Worm (Caenorhabditis elegans): ENCODE measurements around the gene C14C6.8.

Gene C14C6.8

DNA sequence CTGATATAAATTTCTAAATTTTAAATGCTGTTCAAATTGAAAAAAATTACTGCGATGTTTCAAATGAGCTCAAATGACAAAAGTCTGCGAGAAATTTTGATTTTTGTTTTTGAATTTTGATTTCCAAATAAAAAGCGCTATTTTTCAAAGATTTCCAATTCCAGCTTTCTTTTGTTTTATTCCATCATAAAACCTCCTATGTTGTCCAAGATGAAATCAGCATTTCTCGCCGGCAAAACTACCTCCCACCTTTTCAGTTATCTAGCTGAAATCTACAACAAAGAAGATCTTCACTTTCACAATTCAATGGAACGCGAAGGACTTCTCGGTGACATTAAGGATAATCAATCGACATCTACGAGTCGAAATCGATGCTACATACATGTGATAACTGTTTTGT is 26.0 kb upstream of the C14C6.8 start, which contains the start of gene K06H6.4:
Gene K06H6.4 (plus strand): TSS at position 301 of the 400 bp plus-strand sequence.
- TF ChIP-seq lin-38 (GFP tag; IDR thresholded peaks at IDR 0.05) = no peak

DNA sequence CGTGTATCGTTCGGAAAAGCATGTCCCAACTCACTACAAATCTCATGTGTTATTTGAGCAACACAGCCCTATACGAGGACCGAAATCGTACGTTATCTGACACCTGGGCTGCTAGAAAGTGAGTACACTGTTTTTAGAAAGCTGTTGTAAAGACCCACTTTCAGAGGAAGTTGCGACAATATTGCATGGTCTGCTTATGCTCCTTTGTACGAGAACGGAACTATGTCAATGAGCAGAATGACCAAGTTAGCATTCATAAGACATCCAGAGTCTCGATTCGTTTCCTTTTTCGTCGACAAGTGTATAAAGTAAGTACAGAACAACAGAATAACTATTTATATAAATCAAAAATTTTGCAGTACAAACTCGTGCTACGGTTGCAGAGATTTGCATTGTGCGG is 24.0 kb upstream of the C14C6.8 start:
- TF ChIP-seq unc-62 (GFP tag; optimal IDR thresholded peaks at IDR 0.05 in 1 of 2) (peak in 1 of 2 experiments; percentile 97), unc-62 (tag; optimal IDR thresholded peaks at IDR 0.05) (no peak), lsy-2 (tag; optimal IDR thresholded peaks at IDR 0.05) (no peak)

DNA sequence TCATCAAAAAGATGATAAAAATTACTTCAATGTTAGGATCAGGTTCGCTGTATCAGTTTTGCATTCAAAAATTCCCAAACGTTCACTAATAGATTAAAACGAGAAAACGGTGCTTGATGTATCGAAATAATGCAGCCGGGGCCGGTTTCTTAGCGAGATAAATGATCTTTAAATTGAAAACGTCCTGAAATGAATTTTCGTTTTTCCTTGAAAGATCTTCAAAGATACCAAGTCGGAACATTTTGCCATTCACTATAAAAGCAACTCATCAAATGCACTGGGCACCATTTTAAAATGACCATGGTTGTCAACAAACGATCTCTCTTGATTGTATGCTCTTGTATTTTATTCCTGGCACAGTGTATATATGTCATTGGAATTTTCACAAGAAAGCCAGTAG is 23.1 kb upstream of the C14C6.8 start, which contains the start of gene K06H6.5:
Gene K06H6.5 (plus strand): TSS at position 301 of the 400 bp plus-strand sequence.
- TF ChIP-seq madf-5 (GFP tag; IDR thresholded peaks at IDR 0.05) (no peak), Y48G9A.11 (GFP tag; IDR thresholded peaks at IDR 0.05) (no peak), unc-39 (tag; optimal IDR thresholded peaks at IDR 0.05) (no peak), lin-13 (GFP tag; optimal IDR thresholded peaks at IDR 0.05) (no peak), hlh-11 (tag; optimal IDR thresholded peaks at IDR 0.05) (no peak), rbr-2 (tag; optimal IDR thresholded peaks at IDR 0.05) (no peak), daf-16 (GFP tag; optimal IDR thresholded peaks at IDR 0.05) (no peak), daf-16 (tag; optimal IDR thresholded peaks at IDR 0.05) (no peak), F44E2.7 (GFP tag; IDR thresholded peaks at IDR 0.05) (no peak), lin-1 (GFP tag; IDR thresholded peaks at IDR 0.05) (no peak), tag-97 (GFP tag; IDR thresholded peaks at IDR 0.05) (no peak), nhr-77 (tag; optimal IDR thresholded peaks at IDR 0.05) (no peak)

DNA sequence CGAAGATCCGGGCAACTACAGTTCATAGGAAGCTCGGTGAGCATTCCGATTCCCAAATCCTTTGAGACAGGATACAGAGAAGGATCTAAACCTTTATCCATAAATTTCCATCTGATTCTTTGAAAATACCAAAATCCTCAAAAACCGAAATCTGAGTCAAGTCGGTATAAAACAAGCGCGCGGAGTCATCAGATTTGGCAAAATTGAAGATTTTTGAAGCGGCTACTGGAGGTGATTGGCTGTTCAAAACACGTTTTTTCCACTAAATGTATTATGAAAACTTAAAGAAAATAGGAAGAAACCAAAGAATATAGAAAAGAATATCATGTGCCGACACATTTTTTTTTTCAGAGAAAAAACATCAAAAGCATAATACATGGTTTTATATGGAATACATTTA is 21.7 kb upstream of the C14C6.8 start, which contains the start of gene C14C6.13:
Gene C14C6.13 (minus strand): TSS at position 101 of the 400 bp plus-strand sequence.
- TF ChIP-seq dve-1 (tag; optimal IDR thresholded peaks at IDR 0.05; ENCODE audit: insufficient read depth) (no peak), jun-1 (tag; optimal IDR thresholded peaks at IDR 0.05) (no peak), tra-1 (GFP tag; IDR thresholded peaks at IDR 0.05) (no peak), hmg-1.1 (GFP tag; IDR thresholded peaks at IDR 0.05) (no peak), madf-9 (GFP tag; conservative IDR thresholded peaks at IDR 0.05) (no peak), lin-1 (GFP tag; IDR thresholded peaks at IDR 0.05) (no peak), aha-1 (tag) (no peak), R02D3.7 (tag; optimal IDR thresholded peaks at IDR 0.05) (no peak), daf-12 (tag; optimal IDR thresholded peaks at IDR 0.05) (no peak), pha-4 (GFP tag; IDR thresholded peaks at IDR 0.05) (no peak), pha-4 (tag; optimal IDR thresholded peaks at IDR 0.05) (no peak), nhr-77 (tag; optimal IDR thresholded peaks at IDR 0.05) (no peak), T26A8.4 (GFP tag; IDR thresholded peaks at IDR 0.05) (no peak), ces-1 (GFP tag; optimal IDR thresholded peaks at IDR 0.05) (no peak), Y48G9A.11 (GFP tag; IDR thresholded peaks at IDR 0.05) (no peak)

DNA sequence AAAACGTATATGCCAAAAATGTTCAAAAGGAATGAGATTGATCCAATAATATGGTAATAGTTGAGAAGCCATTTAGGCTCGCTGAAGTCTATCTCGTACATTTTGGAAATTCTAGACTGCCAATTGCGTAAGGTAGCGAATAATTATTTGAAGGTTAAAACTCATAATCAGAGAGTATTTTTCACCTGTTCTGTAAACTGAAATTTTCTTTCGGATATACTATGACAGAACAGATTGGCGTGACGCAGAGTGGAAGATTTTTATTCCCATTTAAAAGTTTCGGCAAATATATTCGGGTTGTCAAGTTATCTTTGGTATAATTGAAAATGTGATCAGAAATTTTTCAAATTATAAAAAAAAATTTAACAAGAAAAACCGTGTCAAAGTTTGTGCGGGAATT is 15.1 kb upstream of the C14C6.8 start, which contains the start of gene sri-72:
Gene sri-72 (minus strand): TSS at position 101 of the 400 bp plus-strand sequence.
- TF ChIP-seq dmd-8 (GFP tag; IDR thresholded peaks at IDR 0.05) (no peak), ceh-28 (tag; optimal IDR thresholded peaks at IDR 0.05) (no peak)

DNA sequence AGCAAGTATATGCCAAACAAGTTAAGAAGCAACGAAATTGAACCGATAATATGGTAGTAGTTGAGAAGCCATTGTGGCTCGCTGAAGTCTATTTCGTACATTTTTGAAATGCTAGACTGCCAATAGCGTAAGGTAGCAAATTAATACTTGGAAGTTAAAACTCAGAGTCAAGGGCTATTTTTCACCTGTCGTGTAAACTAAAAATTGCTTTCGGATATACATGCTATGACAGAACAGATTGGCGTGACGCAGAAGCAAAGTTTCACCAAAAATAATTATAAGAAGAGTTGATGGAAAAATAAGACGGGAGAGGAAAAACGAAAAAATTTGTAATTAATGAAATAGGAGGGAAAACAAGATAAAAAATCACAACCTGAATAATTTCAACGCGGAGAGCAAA is 13.0 kb upstream of the C14C6.8 start, which contains the start of gene sri-73:
Gene sri-73 (minus strand): TSS at position 101 of the 400 bp plus-strand sequence.
- TF ChIP-seq nhr-77 (tag; optimal IDR thresholded peaks at IDR 0.05) = no peak
- TF ChIP-seq set-16 (GFP tag; IDR thresholded peaks at IDR 0.05) = no peak
- TF ChIP-seq daf-16 (GFP tag; optimal IDR thresholded peaks at IDR 0.05) = no peak
- TF ChIP-seq daf-16 (tag; optimal IDR thresholded peaks at IDR 0.05) = no peak
- TF ChIP-seq egl-27 (tag; optimal IDR thresholded peaks at IDR 0.05) = no peak

Measured in whole organism, L4 larva.